Worm (Caenorhabditis elegans): ENCODE data around the gene clc-3.

DNA sequence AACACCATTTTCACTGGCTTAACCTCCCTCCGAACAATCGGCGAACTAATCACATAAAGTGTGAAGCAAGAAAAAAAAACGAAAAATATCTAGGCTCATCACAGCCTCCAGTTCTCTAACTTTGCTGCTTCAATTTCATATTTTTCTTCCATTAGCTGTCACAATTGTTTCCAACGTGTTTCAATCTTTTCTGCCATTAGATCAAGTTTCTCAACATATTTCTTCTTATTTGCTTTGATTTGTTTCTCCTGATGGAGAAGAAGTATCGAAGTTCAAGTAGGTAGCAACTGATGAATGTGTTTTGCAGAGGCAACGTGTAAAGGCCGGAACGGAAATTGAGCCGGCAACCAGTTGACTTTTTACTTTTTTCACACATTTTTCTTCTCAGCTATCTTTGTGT lies 5.6 kb upstream of the clc-3 start, which contains the start of gene ZK563.7:
- TF ChIP-seq zag-1 (tag; optimal IDR thresholded peaks at IDR 0.05), result no peak
- no peak for TF ChIP-seq unc-62 (GFP tag; optimal IDR thresholded peaks at IDR 0.05)
- no peak for TF ChIP-seq skn-1 (tag; optimal IDR thresholded peaks at IDR 0.05)
- TF ChIP-seq unc-55 (GFP tag; optimal IDR thresholded peaks at IDR 0.05), result no peak
- no peak for TF ChIP-seq ztf-4 (tag; optimal IDR thresholded peaks at IDR 0.05)
- no peak for TF ChIP-seq lin-11 (tag; optimal IDR thresholded peaks at IDR 0.05)
- TF ChIP-seq lin-13 (GFP tag; optimal IDR thresholded peaks at IDR 0.05), result no peak
- no peak for TF ChIP-seq ceh-16 (tag; optimal IDR thresholded peaks at IDR 0.05)
- TF ChIP-seq nhr-77 (tag; optimal IDR thresholded peaks at IDR 0.05), result no peak
- TF ChIP-seq lsy-2 (tag; optimal IDR thresholded peaks at IDR 0.05), result no peak
- no peak for TF ChIP-seq egl-27 (tag; optimal IDR thresholded peaks at IDR 0.05)
- no peak for TF ChIP-seq nhr-12 (tag; optimal IDR thresholded peaks at IDR 0.05)
- TF ChIP-seq peb-1 (tag; optimal IDR thresholded peaks at IDR 0.05), result no peak
- TF ChIP-seq unc-39 (tag; optimal IDR thresholded peaks at IDR 0.05), result no peak
